Worm (Caenorhabditis elegans): ENCODE results near the gene C49C8.3.

DNA sequence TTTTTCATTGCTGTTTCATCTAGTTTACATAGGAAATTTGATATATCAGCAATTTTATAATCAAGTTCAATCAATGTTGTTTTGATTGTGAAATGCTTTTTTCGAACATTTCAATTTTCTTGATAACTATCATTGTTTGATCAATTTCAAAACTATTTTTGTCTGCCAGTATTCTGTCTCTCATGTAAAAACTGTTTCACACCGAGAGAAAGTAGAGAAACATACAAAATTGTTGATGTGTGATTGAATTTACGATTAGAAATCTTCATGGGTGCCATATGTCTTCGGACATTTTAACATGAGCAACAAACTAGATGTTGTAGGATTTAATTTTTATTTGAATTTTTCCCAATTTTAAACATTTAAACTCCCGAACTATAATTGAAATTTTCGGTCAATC is 6.2 kb downstream of the C49C8.3 start, which contains the start of gene C49C8.2:
- TF ChIP-seq unc-62 (GFP tag; optimal IDR thresholded peaks at IDR 0.05) (no peak), ham-2 (GFP tag; optimal IDR thresholded peaks at IDR 0.05) (no peak), nhr-237 (tag; optimal IDR thresholded peaks at IDR 0.05) (no peak), elt-3 (tag; optimal IDR thresholded peaks at IDR 0.05) (no peak), zip-8 (tag; optimal IDR thresholded peaks at IDR 0.05) (no peak), ztf-11 (tag; optimal IDR thresholded peaks at IDR 0.05) (no peak), drap-1 (GFP tag; optimal IDR thresholded peaks at IDR 0.05) (no peak)

Measured in whole organism, mixed stage, embryonic.